Worm (Caenorhabditis elegans) whole organism, L4 larva: ENCODE data around the gene arp-11.

Source experiments
- D1046.2 ChIP-seq: fragments of 200-800 bp; sonication (Bioruptor generic); IDR thresholded peaks from 2 replicates; pipeline ENCODE4 v1.3.6; 2022; ENCODE audit warnings: missing genetic modification characterization, missing compliant biosample characterization
- F44E2.7 ChIP-seq: fragments of 200-800 bp; sonication (Bioruptor generic); IDR thresholded peaks from 2 replicates; pipeline ENCODE4 v2.1.2; 2022; ENCODE audit warnings: missing genetic modification characterization, missing compliant biosample characterization
- ama-1 ChIP-seq: fragments of 150-350 bp; optimal IDR thresholded peaks from 2 replicates; lab custom pipeline; 2014; ENCODE audit warnings: inconsistent platforms, mixed read lengths
- attf-4 ChIP-seq: sonication (generic microtip); optimal IDR thresholded peaks from 3 replicates; lab custom pipeline; 2017; ENCODE audit warnings: missing biosample characterization, missing genetic modification characterization
- ces-1 ChIP-seq: fragments of 150-350 bp; sonication (generic microtip); optimal IDR thresholded peaks from 4 replicates; lab custom pipeline; 2014; ENCODE audit warnings: missing biosample characterization, missing genetic modification reagents, missing genetic modification characterization
- hlh-30 ChIP-seq: sonication (generic microtip); optimal IDR thresholded peaks from 2 replicates; lab custom pipeline; 2017; ENCODE audit warnings: antibody characterized with exemption, mild to moderate bottlenecking, missing genetic modification characterization, missing compliant biosample characterization; ENCODE audit not compliant: insufficient read depth
- jun-1 ChIP-seq: fragments of 150-350 bp; optimal IDR thresholded peaks from 2 replicates; lab custom pipeline; 2014; ENCODE audit warnings: missing biosample characterization, missing genetic modification reagents, missing genetic modification characterization
- lin-15B ChIP-seq: fragments of 150-350 bp; sonication (generic microtip); optimal IDR thresholded peaks from 3 replicates; lab custom pipeline; 2014; ENCODE audit warnings: missing biosample characterization, missing genetic modification characterization
- saeg-2 ChIP-seq: fragments of 200-800 bp; sonication (Bioruptor generic); IDR thresholded peaks from 2 replicates; pipeline ENCODE4 v1.3.6; 2022; ENCODE audit warnings: missing genetic modification reagents, missing genetic modification characterization, missing compliant biosample characterization
- set-16 ChIP-seq: fragments of 200-800 bp; sonication (Bioruptor generic); IDR thresholded peaks from 2 replicates; pipeline ENCODE4 v1.3.6; 2022; ENCODE audit warnings: missing genetic modification reagents, missing genetic modification characterization, missing compliant biosample characterization
- unc-62 ChIP-seq, 3 experiments: fragments of 150-350 bp in 1 of 3; sonication (generic microtip); optimal IDR thresholded peaks in 2 of 3; peaks in 1 of 3; 1 replicate in 1 of 3; 2 replicates in 2 of 3; lab custom pipeline; 2014 to 2017; ENCODE audit warnings: missing biosample characterization in 3 of 3, missing genetic modification characterization in 3 of 3, missing genetic modification reagents in 3 of 3, missing genotype in 1 of 3
- zfp-3 ChIP-seq: fragments of 200-800 bp; sonication (Bioruptor generic); conservative IDR thresholded peaks from 2 replicates; pipeline ENCODE4 v1.3.6; 2022; ENCODE audit warnings: missing genetic modification reagents, missing genetic modification characterization, missing compliant biosample characterization
- zip-2 ChIP-seq: fragments of 150-350 bp; optimal IDR thresholded peaks from 2 replicates; lab custom pipeline; 2014; ENCODE audit warnings: missing biosample characterization, missing genetic modification characterization
- ztf-11 ChIP-seq: fragments of 150-350 bp; optimal IDR thresholded peaks from 2 replicates; lab custom pipeline; 2014; ENCODE audit warnings: missing biosample characterization, missing genetic modification characterization

DNA sequence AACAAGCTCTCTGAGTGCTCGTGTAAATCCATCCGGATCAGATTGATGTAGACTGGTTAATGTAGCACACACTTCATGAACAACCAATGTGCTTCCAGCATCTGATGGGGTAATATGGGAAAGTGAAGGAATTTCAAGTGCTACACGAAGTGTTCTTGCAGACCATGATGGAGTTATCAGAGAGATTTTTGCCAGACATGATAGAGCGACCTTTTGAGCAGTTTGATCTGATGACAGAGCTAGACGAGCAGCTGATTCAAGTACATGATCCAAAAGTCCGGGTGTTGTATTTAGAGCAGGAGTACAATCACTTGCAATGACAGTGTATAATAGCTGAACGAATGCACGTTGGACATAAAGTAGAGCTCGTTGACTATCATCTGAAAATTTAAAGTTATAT, 15.8 kb upstream of the arp-11 start:
- no peak for TF ChIP-seq ama-1 (lab: Kevin White, UChicago)
- no peak for TF ChIP-seq ces-1 (GFP tag; lab: Kevin White, UChicago)
- TF ChIP-seq unc-62 (GFP tag; optimal IDR thresholded peaks at IDR 0.05 in 1 of 2; lab: Kevin White, UChicago): peak in 1 of 2 experiments; percentile 83
- no peak for TF ChIP-seq unc-62 (tag; optimal IDR thresholded peaks at IDR 0.05; lab: Kevin White, UChicago)
- TF ChIP-seq hlh-30: no peak
- no peak for TF ChIP-seq zip-2 (tag; lab: Kevin White, UChicago)
- no peak for TF ChIP-seq jun-1 (tag; lab: Kevin White, UChicago)
- no peak for TF ChIP-seq F44E2.7
- no peak for TF ChIP-seq set-16 (GFP tag; lab: Robert Waterston, UW)
- TF ChIP-seq D1046.2 (GFP tag; lab: Robert Waterston, UW): no peak
- TF ChIP-seq ztf-11 (tag; lab: Kevin White, UChicago): no peak
- no peak for TF ChIP-seq zfp-3 (GFP tag; lab: Robert Waterston, UW)
- TF ChIP-seq attf-4 (tag; lab: Kevin White, UChicago): no peak
- no peak for TF ChIP-seq lin-15B (tag; lab: Kevin White, UChicago)
- TF ChIP-seq saeg-2 (GFP tag; lab: Robert Waterston, UW): no peak
